Worm (Caenorhabditis elegans) whole organism, L2 larva: ENCODE results near the gene F18A12.7.

Source experiments
- C34F6.9 ChIP-seq: fragments of 150-350 bp; optimal IDR thresholded peaks from 2 replicates; lab custom pipeline; 2014; ENCODE audit warnings: missing biosample characterization, missing genetic modification characterization
- F13H6.1 ChIP-seq: sonication (generic microtip); optimal IDR thresholded peaks from 2 replicates; lab custom pipeline; 2016; ENCODE audit warnings: missing genetic modification characterization, missing compliant biosample characterization
- R02D3.7 ChIP-seq: fragments of 150-350 bp; optimal IDR thresholded peaks from 2 replicates; lab custom pipeline; 2014; ENCODE audit warnings: missing biosample characterization, missing genetic modification characterization
- Y55F3AM.14 ChIP-seq: fragments of 200-800 bp; sonication (Bioruptor generic); optimal IDR thresholded peaks from 2 replicates; lab custom pipeline; 2018; ENCODE audit warnings: mild to moderate bottlenecking, missing genetic modification characterization, missing compliant biosample characterization
- ZK546.5 ChIP-seq: sonication (generic microtip); optimal IDR thresholded peaks from 2 replicates; lab custom pipeline; 2017; ENCODE audit warnings: missing biosample characterization, missing genetic modification characterization
- alr-1 ChIP-seq: fragments of 150-350 bp; optimal IDR thresholded peaks from 2 replicates; lab custom pipeline; 2014; ENCODE audit warnings: missing biosample characterization, missing genetic modification characterization
- aly-2 ChIP-seq: fragments of 150-350 bp; optimal IDR thresholded peaks from 2 replicates; lab custom pipeline; 2014; ENCODE audit warnings: missing biosample characterization, missing genetic modification characterization
- ama-1 ChIP-seq: fragments of 150-350 bp; optimal IDR thresholded peaks from 2 replicates; lab custom pipeline; 2018; ENCODE audit warnings: inconsistent platforms
- ceh-16 ChIP-seq: fragments of 150-350 bp; optimal IDR thresholded peaks from 2 replicates; lab custom pipeline; 2014; ENCODE audit warnings: missing biosample characterization, missing genetic modification characterization
- ceh-82 ChIP-seq: fragments of 150-350 bp; optimal IDR thresholded peaks from 2 replicates; lab custom pipeline; 2014; ENCODE audit warnings: missing biosample characterization, missing genetic modification characterization
- crh-2 ChIP-seq: sonication (generic microtip); optimal IDR thresholded peaks from 2 replicates; lab custom pipeline; 2017; ENCODE audit warnings: missing biosample characterization, missing genetic modification characterization
- dmd-4 ChIP-seq: sonication (generic microtip); optimal IDR thresholded peaks from 2 replicates; lab custom pipeline; 2017; ENCODE audit warnings: missing biosample characterization, missing genetic modification characterization
- egl-27 ChIP-seq: sonication (generic microtip); optimal IDR thresholded peaks from 3 replicates; lab custom pipeline; 2017; ENCODE audit warnings: missing biosample characterization, missing genetic modification reagents, missing genetic modification characterization
- elt-1 ChIP-seq: fragments of 150-350 bp; optimal IDR thresholded peaks from 2 replicates; lab custom pipeline; 2014; ENCODE audit warnings: missing biosample characterization, missing genetic modification characterization
- gmeb-1 ChIP-seq: fragments of 150-350 bp; optimal IDR thresholded peaks from 2 replicates; lab custom pipeline; 2014; ENCODE audit warnings: missing biosample characterization, missing genetic modification characterization
- lin-13 ChIP-seq: fragments of 150-350 bp; optimal IDR thresholded peaks from 2 replicates; lab custom pipeline; 2014; ENCODE audit warnings: missing biosample characterization, missing genetic modification reagents, missing genetic modification characterization
- lsy-2 ChIP-seq, 2 experiments: fragments of 150-350 bp in 1 of 2; sonication (generic microtip) in 1 of 2; optimal IDR thresholded peaks; 2 replicates each; lab custom pipeline; 2014 to 2017; ENCODE audit warnings: missing biosample characterization in 2 of 2, missing genetic modification characterization in 2 of 2
- mab-5 ChIP-seq: fragments of 150-350 bp; optimal IDR thresholded peaks from 2 replicates; lab custom pipeline; 2014; ENCODE audit warnings: missing biosample characterization, missing genetic modification characterization
- mbf-1 ChIP-seq: sonication (generic microtip); optimal IDR thresholded peaks from 2 replicates; lab custom pipeline; 2017; ENCODE audit warnings: missing biosample characterization, missing genetic modification characterization
- mdl-1 ChIP-seq, 2 experiments: fragments of 150-350 bp in 1 of 2; sonication (generic microtip) in 1 of 2; optimal IDR thresholded peaks; 2 replicates each; lab custom pipeline; 2017; ENCODE audit warnings: missing biosample characterization in 2 of 2, missing genetic modification characterization in 2 of 2
- nhr-10 ChIP-seq: sonication (generic microtip); optimal IDR thresholded peaks from 2 replicates; lab custom pipeline; 2017; ENCODE audit warnings: missing biosample characterization, missing genetic modification characterization
- nhr-11 ChIP-seq: fragments of 150-350 bp; optimal IDR thresholded peaks from 2 replicates; lab custom pipeline; 2014; ENCODE audit warnings: missing biosample characterization, missing genetic modification characterization
- nhr-12 ChIP-seq: fragments of 150-350 bp; optimal IDR thresholded peaks from 2 replicates; lab custom pipeline; 2014; ENCODE audit warnings: missing biosample characterization, missing genetic modification characterization
- nhr-237 ChIP-seq: fragments of 150-350 bp; optimal IDR thresholded peaks from 2 replicates; lab custom pipeline; 2014; ENCODE audit warnings: missing biosample characterization, missing genetic modification characterization
- nhr-25 ChIP-seq: fragments of 150-350 bp; sonication (generic microtip); optimal IDR thresholded peaks from 3 replicates; lab custom pipeline; 2014; ENCODE audit warnings: missing biosample characterization, missing genetic modification characterization
- peb-1 ChIP-seq: fragments of 150-350 bp; optimal IDR thresholded peaks from 2 replicates; lab custom pipeline; 2014; ENCODE audit warnings: missing biosample characterization, missing genetic modification characterization
- sem-4 ChIP-seq: fragments of 150-350 bp; optimal IDR thresholded peaks from 2 replicates; lab custom pipeline; 2014; ENCODE audit warnings: missing biosample characterization, missing genetic modification reagents, missing genetic modification characterization
- skn-1 ChIP-seq: sonication (generic microtip); optimal IDR thresholded peaks from 2 replicates; lab custom pipeline; 2017; ENCODE audit warnings: missing biosample characterization, missing genetic modification characterization
- sma-3 ChIP-seq: sonication (generic microtip); optimal IDR thresholded peaks from 2 replicates; lab custom pipeline; 2016; ENCODE audit warnings: missing genetic modification reagents, missing genetic modification characterization, missing compliant biosample characterization
- sma-9 ChIP-seq, 2 experiments: fragments of 150-350 bp in 1 of 2; sonication (generic microtip) in 1 of 2; optimal IDR thresholded peaks; 2 replicates each; lab custom pipeline; 2014 to 2016; ENCODE audit warnings: missing genetic modification characterization in 2 of 2, mild to moderate bottlenecking in 1 of 2, missing biosample characterization in 1 of 2, missing compliant biosample characterization in 1 of 2, missing genetic modification reagents in 1 of 2, moderate library complexity in 1 of 2
- unc-39 ChIP-seq: fragments of 150-350 bp; optimal IDR thresholded peaks from 2 replicates; lab custom pipeline; 2014; ENCODE audit warnings: missing biosample characterization, missing genetic modification characterization
- unc-55 ChIP-seq: fragments of 150-350 bp; sonication (generic microtip); optimal IDR thresholded peaks from 3 replicates; lab custom pipeline; 2014; ENCODE audit warnings: missing biosample characterization, missing genetic modification reagents, missing genetic modification characterization
- unc-62 ChIP-seq: fragments of 150-350 bp; optimal IDR thresholded peaks from 2 replicates; lab custom pipeline; 2014; ENCODE audit warnings: missing biosample characterization, missing genetic modification reagents, missing genetic modification characterization
- zag-1 ChIP-seq: fragments of 150-350 bp; optimal IDR thresholded peaks from 2 replicates; lab custom pipeline; 2014; ENCODE audit warnings: missing biosample characterization, missing genetic modification characterization
- ztf-11 ChIP-seq: sonication (generic microtip); optimal IDR thresholded peaks from 2 replicates; lab custom pipeline; 2017; ENCODE audit warnings: missing biosample characterization, missing genetic modification characterization

Gene F18A12.7

DNA sequence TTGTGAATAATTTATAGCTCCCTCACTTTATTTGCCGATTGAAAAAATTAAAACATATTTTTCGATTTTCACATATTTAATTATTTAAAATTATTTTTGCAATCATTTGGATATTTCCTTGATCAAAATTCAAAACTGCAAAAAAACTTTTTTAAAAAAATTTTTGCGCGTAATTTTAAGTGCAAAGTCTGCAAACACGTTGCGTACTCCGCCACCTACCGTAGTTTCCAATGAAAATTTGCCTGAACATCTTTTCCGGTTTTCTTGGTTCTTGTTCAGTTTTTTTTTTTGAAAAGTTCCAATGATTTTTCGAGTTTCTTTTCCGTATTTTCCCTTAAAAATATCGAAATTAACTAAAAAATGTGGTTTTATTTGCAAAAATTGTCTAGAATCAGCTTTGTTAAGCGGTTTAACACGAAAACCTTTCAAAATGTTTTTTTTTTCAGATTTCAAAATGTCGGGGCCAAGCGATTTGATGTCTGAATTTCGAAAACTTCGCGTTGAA, 34.5 kb upstream of the F18A12.7 start, which contains the start of gene C16C8.25:
Gene C16C8.25, plus strand, starts transcription at position 455 of the 505 bp plus-strand sequence.
- TF ChIP-seq zag-1 (tag; lab: Kevin White, UChicago) (no peak), dmd-4 (tag; lab: Kevin White, UChicago) (no peak), nhr-10 (tag; lab: Kevin White, UChicago) (no peak), mbf-1 (tag; lab: Kevin White, UChicago) (no peak), nhr-237 (tag; lab: Kevin White, UChicago) (no peak), elt-1 (tag; lab: Kevin White, UChicago) (no peak), aly-2 (tag; lab: Kevin White, UChicago) (no peak), unc-55 (GFP tag; lab: Kevin White, UChicago) (no peak), mab-5 (tag; lab: Kevin White, UChicago) (no peak), gmeb-1 (tag; lab: Kevin White, UChicago) (no peak), ceh-16 (tag; lab: Kevin White, UChicago) (no peak), nhr-12 (tag; lab: Kevin White, UChicago) (no peak), lin-13 (GFP tag; lab: Kevin White, UChicago) (no peak), ama-1 (lab: Kevin White, UChicago) (no peak), sem-4 (no peak), R02D3.7 (no peak), sma-3 (GFP tag; lab: Kevin White, UChicago) (no peak), sma-9 (GFP tag; optimal IDR thresholded peaks at IDR 0.05; lab: Kevin White, UChicago) (no peak), sma-9 (tag; optimal IDR thresholded peaks at IDR 0.05; lab: Kevin White, UChicago) (no peak), crh-2 (tag; lab: Kevin White, UChicago) (no peak)

- TF ChIP-seq aly-2 (tag; lab: Kevin White, UChicago) (no peak), ZK546.5 (tag; lab: Kevin White, UChicago) (no peak), unc-39 (tag; lab: Kevin White, UChicago) (no peak), ama-1 (lab: Kevin White, UChicago) (no peak), F13H6.1 (tag; lab: Kevin White, UChicago) (no peak), gmeb-1 (tag; lab: Kevin White, UChicago) (no peak)
These were observed 33.6 kb upstream of the F18A12.7 start, which contains the start of gene C16C8.21 for ce11 chrII:3447906-3448305. C16C8.21 (plus strand) TSS chrII:3448206.

ce11 chrII:3446647-3447046, 32.4 kb upstream of the F18A12.7 start, which contains the start of the genes C16C8.20 and gldi-6:
C16C8.20 (plus strand) TSS chrII:3446947.
gldi-6 (plus strand) TSS chrII:3446947.
- no peak for TF ChIP-seq nhr-10 (tag; lab: Kevin White, UChicago)
- TF ChIP-seq nhr-12 (tag; lab: Kevin White, UChicago), result no peak
- no peak for TF ChIP-seq unc-55 (GFP tag; lab: Kevin White, UChicago)
- no peak for TF ChIP-seq C34F6.9 (tag; lab: Kevin White, UChicago)
- TF ChIP-seq skn-1 (tag; lab: Kevin White, UChicago), result no peak
- no peak for TF ChIP-seq unc-62 (GFP tag; lab: Kevin White, UChicago)
- TF ChIP-seq peb-1 (tag; lab: Kevin White, UChicago), result no peak
- TF ChIP-seq nhr-11 (tag; lab: Kevin White, UChicago), result no peak
- TF ChIP-seq unc-39 (tag; lab: Kevin White, UChicago), result no peak
- no peak for TF ChIP-seq egl-27 (tag; lab: Kevin White, UChicago)
- no peak for TF ChIP-seq alr-1 (tag; lab: Kevin White, UChicago)
- no peak for TF ChIP-seq mdl-1 (tag; optimal IDR thresholded peaks at IDR 0.05; lab: Kevin White, UChicago)
- TF ChIP-seq lin-13 (GFP tag; lab: Kevin White, UChicago), result no peak
- no peak for TF ChIP-seq ztf-11 (tag; lab: Kevin White, UChicago)
- no peak for TF ChIP-seq ceh-82 (tag; lab: Kevin White, UChicago)
- TF ChIP-seq lsy-2 (tag; optimal IDR thresholded peaks at IDR 0.05; lab: Kevin White, UChicago), result no peak
- no peak for TF ChIP-seq R02D3.7
- TF ChIP-seq nhr-25 (tag; lab: Kevin White, UChicago), result no peak
- TF ChIP-seq, all 48 proteins: peak for 0

ce11 chrII:3445285-3445806, 31.1 kb upstream of the F18A12.7 start, which contains the start of the genes C16C8.5 and C16C8.16:
C16C8.5 (minus strand) TSS chrII:3445385.
C16C8.16 (plus strand) TSS chrII:3445756.
- no peak for TF ChIP-seq lin-13 (GFP tag; lab: Kevin White, UChicago)
- TF ChIP-seq nhr-11 (tag; lab: Kevin White, UChicago), result no peak
- no peak for TF ChIP-seq Y55F3AM.14 (GFP tag; lab: Kevin White, UChicago)
- no peak for TF ChIP-seq crh-2 (tag; lab: Kevin White, UChicago)
